Worm (Caenorhabditis elegans) whole organism, L1 larva: ENCODE results near the gene cdc-42.

Source experiments
- C04F5.9 ChIP-seq: sonication (generic microtip); optimal IDR thresholded peaks from 2 replicates; lab custom pipeline; 2016; ENCODE audit warnings: missing genetic modification characterization, missing compliant biosample characterization
- C16A3.4 ChIP-seq: fragments of 150-350 bp; optimal IDR thresholded peaks from 2 replicates; lab custom pipeline; 2014; ENCODE audit warnings: missing biosample characterization, missing genetic modification characterization
- C34B4.2 ChIP-seq: sonication (generic microtip); optimal IDR thresholded peaks from 2 replicates; lab custom pipeline; 2017; ENCODE audit warnings: mild to moderate bottlenecking, missing genetic modification characterization, missing compliant biosample characterization
- F16B12.6 ChIP-seq: fragments of 150-350 bp; optimal IDR thresholded peaks from 2 replicates; lab custom pipeline; 2014; ENCODE audit warnings: missing biosample characterization, missing genetic modification characterization
- alr-1 ChIP-seq: fragments of 200-800 bp; sonication (Bioruptor generic); optimal IDR thresholded peaks from 2 replicates; lab custom pipeline; 2018; ENCODE audit warnings: borderline replicate concordance, mild to moderate bottlenecking, missing genetic modification characterization, missing compliant biosample characterization
- blmp-1 ChIP-seq: fragments of 150-350 bp; optimal IDR thresholded peaks from 2 replicates; lab custom pipeline; 2014; ENCODE audit warnings: missing biosample characterization, missing genetic modification characterization
- ceh-63 ChIP-seq: fragments of 200-800 bp; sonication (Bioruptor generic); optimal IDR thresholded peaks from 2 replicates; lab custom pipeline; 2018; ENCODE audit warnings: mild to moderate bottlenecking, missing genetic modification characterization, missing compliant biosample characterization
- ceh-8 ChIP-seq: fragments of 200-800 bp; sonication (Bioruptor generic); optimal IDR thresholded peaks from 2 replicates; lab custom pipeline; 2018; ENCODE audit warnings: mild to moderate bottlenecking, missing genetic modification characterization, moderate library complexity, missing compliant biosample characterization
- ceh-82 ChIP-seq, 3 experiments: fragments of 150-350 bp in 1 of 3; sonication (generic microtip) in 2 of 3; optimal IDR thresholded peaks; 2 replicates each; lab custom pipeline; 2014 to 2017; ENCODE audit warnings: missing biosample characterization in 3 of 3, missing genetic modification characterization in 3 of 3
- ces-1 ChIP-seq: fragments of 150-350 bp; optimal IDR thresholded peaks from 2 replicates; lab custom pipeline; 2014; ENCODE audit warnings: missing biosample characterization, missing genetic modification reagents, missing genetic modification characterization
- dpl-1 ChIP-seq, 3 experiments: fragments of 150-350 bp in 2 of 3; sonication (generic microtip) in 1 of 3; optimal IDR thresholded peaks; 2 replicates each; lab custom pipeline; 2014 to 2017; ENCODE audit warnings: missing biosample characterization in 3 of 3, missing genetic modification characterization in 3 of 3, missing genetic modification reagents in 3 of 3
- efl-1 ChIP-seq, 4 experiments: fragments of 150-350 bp; optimal IDR thresholded peaks in 3 of 4; peaks in 1 of 4; 1 replicate in 1 of 4; 2 replicates in 3 of 4; lab custom pipeline; 2014; ENCODE audit warnings: missing biosample characterization in 2 of 4, missing genetic modification characterization in 2 of 4, missing genetic modification reagents in 2 of 4
- egl-13 ChIP-seq: sonication (generic microtip); optimal IDR thresholded peaks from 2 replicates; lab custom pipeline; 2016; ENCODE audit warnings: missing genotype, missing genetic modification reagents, missing genetic modification characterization, missing compliant biosample characterization
- egl-27 ChIP-seq, 2 experiments: fragments of 150-350 bp in 1 of 2; sonication (generic microtip); optimal IDR thresholded peaks; 3 replicates each; lab custom pipeline; 2017 to 2018; ENCODE audit warnings: missing biosample characterization in 2 of 2, missing genetic modification characterization in 2 of 2, missing genetic modification reagents in 2 of 2
- ets-5 ChIP-seq: fragments of 200-800 bp; sonication (Bioruptor generic); IDR thresholded peaks from 2 replicates; pipeline ENCODE4 v1.3.6; 2022; ENCODE audit warnings: missing genetic modification characterization, missing compliant biosample characterization
- fkh-10 ChIP-seq: sonication (generic microtip); optimal IDR thresholded peaks from 2 replicates; lab custom pipeline; 2017; ENCODE audit warnings: missing biosample characterization, missing genetic modification reagents, missing genetic modification characterization
- fkh-4 ChIP-seq: sonication (generic microtip); optimal IDR thresholded peaks from 2 replicates; lab custom pipeline; 2016; ENCODE audit warnings: missing compliant biosample characterization, missing genetic modification characterization, borderline replicate concordance
- fkh-8 ChIP-seq: sonication (generic microtip); optimal IDR thresholded peaks from 2 replicates; lab custom pipeline; 2016; ENCODE audit warnings: mild to moderate bottlenecking, missing genetic modification characterization, missing compliant biosample characterization
- hlh-17 ChIP-seq: fragments of 200-800 bp; sonication (Bioruptor generic); optimal IDR thresholded peaks from 2 replicates; lab custom pipeline; 2018; ENCODE audit warnings: missing genetic modification characterization, mild to moderate bottlenecking, missing compliant biosample characterization, moderate library complexity, borderline replicate concordance
- irx-1 ChIP-seq: sonication (generic microtip); optimal IDR thresholded peaks from 2 replicates; lab custom pipeline; 2016; ENCODE audit warnings: missing genetic modification characterization, missing compliant biosample characterization
- isw-1 ChIP-seq: fragments of 200-800 bp; sonication (Bioruptor generic); IDR thresholded peaks from 2 replicates; pipeline ENCODE4 v1.3.6; 2022; ENCODE audit warnings: missing genetic modification characterization, missing compliant biosample characterization
- jun-1 ChIP-seq: fragments of 150-350 bp; optimal IDR thresholded peaks from 2 replicates; lab custom pipeline; 2014; ENCODE audit warnings: missing biosample characterization, missing genetic modification reagents, missing genetic modification characterization
- lin-13 ChIP-seq: fragments of 150-350 bp; optimal IDR thresholded peaks from 2 replicates; lab custom pipeline; 2014; ENCODE audit warnings: missing biosample characterization, missing genetic modification reagents, missing genetic modification characterization
- lin-14 ChIP-seq: fragments of 200-800 bp; sonication (Bioruptor generic); optimal IDR thresholded peaks from 2 replicates; lab custom pipeline; 2018; ENCODE audit warnings: mild to moderate bottlenecking, missing genetic modification characterization, moderate library complexity, missing compliant biosample characterization
- lin-15B ChIP-seq: fragments of 150-350 bp; sonication (generic microtip); optimal IDR thresholded peaks from 3 replicates; lab custom pipeline; 2014; ENCODE audit warnings: missing biosample characterization, missing genetic modification characterization
- lir-3 ChIP-seq: sonication (generic microtip); optimal IDR thresholded peaks from 2 replicates; lab custom pipeline; 2016; ENCODE audit warnings: mild to moderate bottlenecking, missing genetic modification characterization, moderate library complexity, missing compliant biosample characterization; ENCODE audit not compliant: poor library complexity
- lsy-2 ChIP-seq, 2 experiments: fragments of 150-350 bp; optimal IDR thresholded peaks; 2 replicates each; lab custom pipeline; 2014; ENCODE audit warnings: missing biosample characterization in 2 of 2, missing genetic modification characterization in 2 of 2
- mef-2 ChIP-seq: fragments of 150-350 bp; optimal IDR thresholded peaks from 2 replicates; lab custom pipeline; 2014; ENCODE audit warnings: missing biosample characterization, missing genetic modification characterization
- mep-1 ChIP-seq: fragments of 150-350 bp; optimal IDR thresholded peaks from 2 replicates; lab custom pipeline; 2014; ENCODE audit warnings: missing biosample characterization, missing genetic modification characterization
- nhr-28 ChIP-seq: fragments of 150-350 bp; optimal IDR thresholded peaks from 2 replicates; lab custom pipeline; 2014; ENCODE audit warnings: missing biosample characterization, missing genetic modification characterization
- nhr-47 ChIP-seq: sonication (generic microtip); optimal IDR thresholded peaks from 2 replicates; lab custom pipeline; 2016; ENCODE audit warnings: mild to moderate bottlenecking, missing genetic modification characterization, moderate library complexity, missing compliant biosample characterization
- nhr-76 ChIP-seq: sonication (generic microtip); optimal IDR thresholded peaks from 2 replicates; lab custom pipeline; 2017; ENCODE audit warnings: missing biosample characterization, missing genetic modification characterization
- nhr-84 ChIP-seq: sonication (generic microtip); optimal IDR thresholded peaks from 2 replicates; lab custom pipeline; 2017; ENCODE audit warnings: missing biosample characterization, missing genetic modification characterization
- nhr-85 ChIP-seq: sonication (generic microtip); peaks from one replicate; lab custom pipeline; 2016; ENCODE audit warnings: missing genetic modification characterization, inconsistent platforms, missing compliant biosample characterization
- pag-3 ChIP-seq: sonication (generic microtip); optimal IDR thresholded peaks from 2 replicates; lab custom pipeline; 2017; ENCODE audit warnings: missing genetic modification characterization, mild to moderate bottlenecking, missing compliant biosample characterization, antibody characterized with exemption, borderline replicate concordance; ENCODE audit not compliant: insufficient read depth
- pqm-1 ChIP-seq: sonication (generic microtip); optimal IDR thresholded peaks from 3 replicates; lab custom pipeline; 2017; ENCODE audit warnings: missing biosample characterization, missing genetic modification characterization
- rnt-1 ChIP-seq: sonication (generic microtip); optimal IDR thresholded peaks from 2 replicates; lab custom pipeline; 2016; ENCODE audit warnings: mild to moderate bottlenecking, missing genetic modification characterization, moderate library complexity, missing compliant biosample characterization
- skn-1 ChIP-seq: fragments of 150-350 bp; optimal IDR thresholded peaks from 2 replicates; lab custom pipeline; 2014; ENCODE audit warnings: missing biosample characterization, missing genetic modification characterization
- snu-23 ChIP-seq: sonication (generic microtip); optimal IDR thresholded peaks from 2 replicates; lab custom pipeline; 2016; ENCODE audit warnings: missing genetic modification characterization, missing compliant biosample characterization
- sptf-1 ChIP-seq: fragments of 150-350 bp; optimal IDR thresholded peaks from 2 replicates; lab custom pipeline; 2014; ENCODE audit warnings: missing biosample characterization, missing genetic modification characterization
- sup-37 ChIP-seq: fragments of 200-800 bp; sonication (Bioruptor generic); optimal IDR thresholded peaks from 2 replicates; lab custom pipeline; 2018; ENCODE audit warnings: mild to moderate bottlenecking, missing genetic modification characterization, missing compliant biosample characterization
- tbx-2 ChIP-seq: sonication (generic microtip); optimal IDR thresholded peaks from 2 replicates; lab custom pipeline; 2016; ENCODE audit warnings: missing genetic modification characterization, missing compliant biosample characterization
- tlp-1 ChIP-seq: fragments of 150-350 bp; optimal IDR thresholded peaks from 2 replicates; lab custom pipeline; 2014; ENCODE audit warnings: missing biosample characterization, missing genetic modification characterization
- unc-86 ChIP-seq: sonication (generic microtip); optimal IDR thresholded peaks from 2 replicates; lab custom pipeline; 2016; ENCODE audit warnings: missing genetic modification characterization, missing compliant biosample characterization
- xbp-1 ChIP-seq: sonication (generic microtip); optimal IDR thresholded peaks from 2 replicates; lab custom pipeline; 2016; ENCODE audit warnings: missing genetic modification characterization, missing compliant biosample characterization

Gene cdc-42

ce11 chrII:7577412-7577811, 38.8 kb upstream of the cdc-42 start, which contains the start of gene F35D2.6:
TSS of gene F35D2.6 (plus strand) at chrII:7577712.
- no peak for TF ChIP-seq sup-37 (GFP tag; lab: Kevin White, UChicago)
- no peak for TF ChIP-seq ceh-8 (GFP tag; lab: Kevin White, UChicago)
- no peak for TF ChIP-seq irx-1 (tag; lab: Kevin White, UChicago)
- TF ChIP-seq ces-1 (GFP tag; lab: Kevin White, UChicago), result no peak
- TF ChIP-seq nhr-47 (tag; lab: Kevin White, UChicago), result no peak
- TF ChIP-seq C34B4.2 (tag; lab: Kevin White, UChicago), result no peak
- no peak for TF ChIP-seq nhr-85 (tag; lab: Kevin White, UChicago)
- no peak for TF ChIP-seq lin-13 (GFP tag; lab: Kevin White, UChicago)

- no peak for TF ChIP-seq isw-1 (GFP tag; lab: Robert Waterston, UW)
- TF ChIP-seq fkh-8 (tag; lab: Kevin White, UChicago), result peak; percentile 8
These were observed 32.7 kb upstream of the cdc-42 start, which contains the start of gene mks-3 for ce11 chrII:7583555-7583954. TSS of gene mks-3 (minus strand) at chrII:7583655.

- TF ChIP-seq lsy-2 (tag; optimal IDR thresholded peaks at IDR 0.05; lab: Kevin White, UChicago), result no peak
- no peak for TF ChIP-seq xbp-1 (tag; lab: Kevin White, UChicago)
- TF ChIP-seq egl-13, result peak; percentile 21
- TF ChIP-seq ceh-8 (GFP tag; lab: Kevin White, UChicago), result peak; percentile 73
- TF ChIP-seq tbx-2, result peak; percentile 3
- peak; percentile 28 for TF ChIP-seq unc-86 (tag; lab: Kevin White, UChicago)
- peak; percentile 71 for TF ChIP-seq lin-14
These were observed 28.0 kb upstream of the cdc-42 start for ce11 chrII:7588295-7588694.

ce11 chrII:7593227-7593626, 23.0 kb upstream of the cdc-42 start:
- TF ChIP-seq lir-3 (tag; lab: Kevin White, UChicago) (no peak), rnt-1 (tag; lab: Kevin White, UChicago) (no peak), fkh-10 (peak; percentile 76), nhr-84 (tag; lab: Kevin White, UChicago) (no peak), nhr-85 (tag; lab: Kevin White, UChicago) (no peak), fkh-4 (tag; lab: Kevin White, UChicago) (no peak), mep-1 (tag; lab: Kevin White, UChicago) (no peak), sptf-1 (tag; lab: Kevin White, UChicago) (no peak), hlh-17 (GFP tag; lab: Kevin White, UChicago) (no peak), C04F5.9 (no peak), irx-1 (tag; lab: Kevin White, UChicago) (no peak), tlp-1 (no peak), fkh-8 (tag; lab: Kevin White, UChicago) (peak; percentile 84), dpl-1 (GFP tag; optimal IDR thresholded peaks at IDR 0.05; lab: Kevin White, UChicago) (no peak), efl-1 (optimal IDR thresholded peaks at IDR 0.05; lab: Kevin White, UChicago) (no peak), efl-1 (GFP tag; optimal IDR thresholded peaks at IDR 0.05 in 1 of 2; lab: Kevin White, UChicago) (no peak), jun-1 (tag; lab: Kevin White, UChicago) (no peak), lin-15B (tag; lab: Kevin White, UChicago) (no peak), nhr-47 (tag; lab: Kevin White, UChicago) (peak; percentile 67), egl-27 (tag; optimal IDR thresholded peaks at IDR 0.05; lab: Kevin White, UChicago) (no peak), C16A3.4 (tag; lab: Kevin White, UChicago) (no peak), nhr-28 (tag; lab: Kevin White, UChicago) (no peak), ceh-63 (GFP tag; lab: Kevin White, UChicago) (no peak), mef-2 (tag; lab: Kevin White, UChicago) (no peak), unc-86 (tag; lab: Kevin White, UChicago) (peak; percentile 60), lin-13 (GFP tag; lab: Kevin White, UChicago) (no peak), snu-23 (GFP tag; lab: Kevin White, UChicago) (peak; percentile 32), F16B12.6 (tag; lab: Kevin White, UChicago) (no peak), pag-3 (tag; lab: Kevin White, UChicago) (no peak), lsy-2 (tag; optimal IDR thresholded peaks at IDR 0.05; lab: Kevin White, UChicago) (peak; percentile 3 to 23), isw-1 (GFP tag; lab: Robert Waterston, UW) (peak; percentile 37), pqm-1 (tag; lab: Kevin White, UChicago) (no peak), blmp-1 (tag; lab: Kevin White, UChicago) (no peak), ets-5 (GFP tag; lab: Robert Waterston, UW) (no peak), alr-1 (tag; lab: Kevin White, UChicago) (no peak), skn-1 (tag; lab: Kevin White, UChicago) (no peak), ceh-82 (tag; optimal IDR thresholded peaks at IDR 0.05; lab: Kevin White, UChicago) (peak in 2 of 3 experiments; percentile 40 to 46), nhr-76 (tag; lab: Kevin White, UChicago) (no peak), tbx-2 (peak; percentile 49)
